Worm (Caenorhabditis elegans) whole organism, late embryonic: ENCODE measurements around the gene pqn-51.

Experiments
- T23F11.4 ChIP-seq: fragments of 200-800 bp; sonication (Bioruptor generic); optimal IDR thresholded peaks from 2 replicates; lab custom pipeline; 2018; ENCODE audit warnings: mild to moderate bottlenecking, missing genetic modification characterization, missing compliant biosample characterization
- ama-1 ChIP-seq: fragments of 150-350 bp; optimal IDR thresholded peaks from 2 replicates; lab custom pipeline; 2014
- ceh-45 ChIP-seq: fragments of 200-800 bp; sonication (Bioruptor generic); IDR thresholded peaks from 2 replicates; pipeline ENCODE4 v1.3.6; 2022; ENCODE audit warnings: missing genetic modification reagents, missing genetic modification characterization, missing compliant biosample characterization
- fkh-10 ChIP-seq: fragments of 150-350 bp; optimal IDR thresholded peaks from 2 replicates; lab custom pipeline; 2014; ENCODE audit warnings: missing biosample characterization, missing genetic modification reagents, missing genetic modification characterization
- hlh-30 ChIP-seq: sonication (generic microtip); optimal IDR thresholded peaks from 2 replicates; lab custom pipeline; 2017; ENCODE audit warnings: antibody characterized with exemption, missing genetic modification characterization, missing compliant biosample characterization; ENCODE audit not compliant: insufficient read depth
- lin-11 ChIP-seq: fragments of 200-800 bp; sonication (Bioruptor generic); optimal IDR thresholded peaks from 2 replicates; lab custom pipeline; 2018; ENCODE audit warnings: mild to moderate bottlenecking, missing genetic modification characterization, missing compliant biosample characterization
- odd-2 ChIP-seq: sonication (generic microtip); optimal IDR thresholded peaks from 2 replicates; lab custom pipeline; 2017; ENCODE audit warnings: antibody characterized with exemption, mild to moderate bottlenecking, missing genetic modification characterization, missing compliant biosample characterization
- tbx-2 ChIP-seq: sonication (generic microtip); optimal IDR thresholded peaks from 2 replicates; lab custom pipeline; 2016; ENCODE audit warnings: missing genetic modification characterization, missing compliant biosample characterization

DNA sequence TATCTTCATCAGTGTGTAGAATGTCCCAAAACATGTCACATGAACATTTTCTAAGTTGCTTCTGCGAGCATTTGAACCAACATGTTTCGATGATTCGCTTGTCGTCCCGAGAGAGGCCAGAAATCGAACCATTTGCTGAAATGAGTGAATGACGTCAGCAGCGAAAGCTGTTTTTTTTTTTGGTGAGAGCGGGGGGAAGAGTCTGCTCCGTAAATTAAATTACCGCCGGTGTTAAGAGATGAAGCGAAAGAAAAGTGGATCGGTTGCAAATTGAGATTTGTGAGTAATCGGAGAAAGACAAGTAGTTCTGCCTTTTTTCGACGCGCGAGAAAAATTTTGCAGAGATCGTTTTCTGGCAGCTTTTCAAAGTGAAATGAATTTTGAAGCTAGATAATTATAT lies 38.9 kb downstream of the pqn-51 start:
- TF ChIP-seq fkh-10 (GFP tag; lab: Kevin White, UChicago) (no peak), tbx-2 (tag; lab: Kevin White, UChicago) (no peak), lin-11 (tag; lab: Kevin White, UChicago) (no peak), odd-2 (no peak), ama-1 (no peak), T23F11.4 (GFP tag; lab: Kevin White, UChicago) (no peak), ceh-45 (GFP tag; lab: Robert Waterston, UW) (no peak), hlh-30 (tag; lab: Kevin White, UChicago) (no peak)
